Fruit fly (Drosophila melanogaster) whole organism, embryonic: ENCODE results near the gene gNacalpha.

Experiments used
- Aef1 ChIP-seq: fragments of 200-800 bp; sonication (Bioruptor generic); IDR thresholded peaks from 3 replicates; pipeline ENCODE4 v1.3.6; 2022; ENCODE audit warnings: missing biosample characterization, missing genetic modification characterization
- CG10147 ChIP-seq: fragments of 200-800 bp; sonication (Bioruptor generic); optimal IDR thresholded peaks from 2 replicates; lab custom pipeline; 2019; ENCODE audit warnings: missing biosample characterization, mild to moderate bottlenecking, missing genetic modification characterization, moderate library complexity
- CG1024 ChIP-seq: fragments of 200-800 bp; sonication (Bioruptor generic); IDR thresholded peaks from 2 replicates; pipeline ENCODE4 v1.3.6; 2022; ENCODE audit warnings: missing biosample characterization, missing genetic modification characterization
- CG10431 ChIP-seq: fragments of 200-800 bp; sonication (Bioruptor generic); optimal IDR thresholded peaks from 3 replicates; lab custom pipeline; 2018; ENCODE audit warnings: missing biosample characterization, mild to moderate bottlenecking, missing genetic modification characterization
- CG10462 ChIP-seq: fragments of 200-800 bp; sonication (Bioruptor generic); optimal IDR thresholded peaks from 2 replicates; lab custom pipeline; 2016; ENCODE audit warnings: missing biosample characterization, missing genetic modification characterization
- CG11723 ChIP-seq: fragments of 200-800 bp; sonication (Bioruptor generic); optimal IDR thresholded peaks from 2 replicates; lab custom pipeline; 2017; ENCODE audit warnings: missing biosample characterization, mild to moderate bottlenecking, missing genetic modification characterization
- CG1529 ChIP-seq: fragments of 200-800 bp; sonication (Bioruptor generic); optimal IDR thresholded peaks from 3 replicates; lab custom pipeline; 2018; ENCODE audit warnings: missing biosample characterization, missing genetic modification characterization
- CG15696 ChIP-seq: fragments of 200-800 bp; sonication (Bioruptor generic); optimal IDR thresholded peaks from 2 replicates; lab custom pipeline; 2019; ENCODE audit warnings: missing biosample characterization, mild to moderate bottlenecking, missing genetic modification characterization, moderate library complexity
- CG1603 ChIP-seq: fragments of 200-800 bp; sonication (Bioruptor generic); optimal IDR thresholded peaks from 2 replicates; lab custom pipeline; 2019; ENCODE audit warnings: missing biosample characterization, mild to moderate bottlenecking, missing genetic modification characterization, moderate library complexity
- CG30403 ChIP-seq: fragments of 200-800 bp; sonication (Bioruptor generic); optimal IDR thresholded peaks from 3 replicates; lab custom pipeline; 2016; ENCODE audit warnings: missing biosample characterization, missing genetic modification characterization
- CG31365 ChIP-seq: fragments of 200-800 bp; sonication (Bioruptor generic); optimal IDR thresholded peaks from 2 replicates; lab custom pipeline; 2018; ENCODE audit warnings: missing biosample characterization, mild to moderate bottlenecking, missing genetic modification characterization
- CG33557 ChIP-seq: fragments of 200-800 bp; sonication (Bioruptor generic); optimal IDR thresholded peaks from 2 replicates; lab custom pipeline; 2019; ENCODE audit warnings: missing biosample characterization, mild to moderate bottlenecking, missing genetic modification characterization, moderate library complexity
- CG7372 ChIP-seq: fragments of 200-800 bp; sonication (Bioruptor generic); IDR thresholded peaks from 2 replicates; pipeline ENCODE4 v1.3.6; 2022; ENCODE audit warnings: missing biosample characterization, missing genetic modification characterization
- CG8478 ChIP-seq: fragments of >200 bp; optimal IDR thresholded peaks from 2 replicates; lab custom pipeline; 2018
- Dbx ChIP-seq: fragments of 200-800 bp; sonication (Bioruptor generic); IDR thresholded peaks from 3 replicates; pipeline ENCODE4 v1.3.6; 2022; ENCODE audit warnings: missing biosample characterization, missing genetic modification characterization
- Dfd ChIP-seq, 2 experiments: fragments of >200 bp; optimal IDR thresholded peaks; 2 replicates each; lab custom pipeline; 2017; ENCODE audit warnings: missing biosample characterization in 2 of 2, missing genetic modification characterization in 2 of 2
- Doc2 ChIP-seq: fragments of 200-800 bp; sonication (Bioruptor generic); IDR thresholded peaks from 2 replicates; pipeline ENCODE4 v1.3.6; 2022; ENCODE audit warnings: missing biosample characterization, missing genetic modification characterization
- Ets65A ChIP-seq: fragments of 200-800 bp; sonication (Bioruptor generic); peaks from one replicate; lab custom pipeline; 2016; ENCODE audit warnings: missing biosample characterization, missing genetic modification characterization
- Ets97D ChIP-seq: fragments of 200-800 bp; sonication (Bioruptor generic); optimal IDR thresholded peaks from 3 replicates; lab custom pipeline; 2016; ENCODE audit warnings: missing biosample characterization, missing genetic modification characterization
- HLH3B ChIP-seq: fragments of 200-800 bp; sonication (Bioruptor generic); IDR thresholded peaks from 2 replicates; pipeline ENCODE4 v1.3.6; 2022; ENCODE audit warnings: missing biosample characterization, missing genetic modification characterization
- Hmx ChIP-seq: fragments of 200-800 bp; sonication (Bioruptor generic); optimal IDR thresholded peaks from 2 replicates; lab custom pipeline; 2016; ENCODE audit warnings: missing biosample characterization, missing genetic modification characterization
- Hsf ChIP-seq: fragments of 200-800 bp; sonication (Bioruptor generic); optimal IDR thresholded peaks from 3 replicates; lab custom pipeline; 2016; ENCODE audit warnings: missing biosample characterization, missing genetic modification characterization
- MBD-R2 ChIP-seq: fragments of 200-800 bp; sonication (Bioruptor generic); IDR thresholded peaks from 2 replicates; pipeline ENCODE4 v1.3.6; 2022; ENCODE audit warnings: missing biosample characterization, missing genetic modification characterization
- Myb ChIP-seq: fragments of 200-800 bp; sonication (Bioruptor generic); optimal IDR thresholded peaks from 2 replicates; lab custom pipeline; 2016; ENCODE audit warnings: missing biosample characterization, missing genetic modification characterization
- Scr ChIP-seq: fragments of 200-800 bp; sonication (Bioruptor generic); IDR thresholded peaks from 2 replicates; pipeline ENCODE4 v1.3.6; 2022; ENCODE audit warnings: missing biosample characterization, missing genetic modification characterization; ENCODE audit not compliant: partially characterized antibody
- Trl ChIP-seq, 3 experiments: fragments of >200 bp in 2 of 3; fragments of 200-800 bp in 1 of 3; sonication (Bioruptor generic) in 1 of 3; optimal IDR thresholded peaks; 2 replicates in 1 of 3; 3 replicates in 2 of 3; lab custom pipeline; 2016 to 2017; ENCODE audit warnings: missing biosample characterization in 1 of 3, missing genetic modification characterization in 1 of 3
- ab ChIP-seq: fragments of 200-800 bp; sonication (Bioruptor generic); optimal IDR thresholded peaks from 2 replicates; lab custom pipeline; 2016; ENCODE audit warnings: missing biosample characterization, missing genetic modification characterization
- al ChIP-seq: fragments of 200-800 bp; sonication (Bioruptor generic); IDR thresholded peaks from 2 replicates; pipeline ENCODE4 v1.3.6; 2022; ENCODE audit warnings: missing biosample characterization, missing genetic modification characterization
- bab2 ChIP-seq: fragments of 200-800 bp; sonication (Bioruptor generic); optimal IDR thresholded peaks from 2 replicates; lab custom pipeline; 2016; ENCODE audit warnings: missing biosample characterization, missing genetic modification characterization
- chif ChIP-seq, 2 experiments: fragments of 200-800 bp; sonication (Bioruptor generic); optimal IDR thresholded peaks; 3 replicates each; lab custom pipeline; 2016; ENCODE audit warnings: missing biosample characterization in 2 of 2, missing genetic modification characterization in 2 of 2
- chinmo ChIP-seq: fragments of 200-800 bp; sonication (Bioruptor generic); IDR thresholded peaks from 4 replicates; pipeline ENCODE4 v1.3.6; 2022; ENCODE audit warnings: missing biosample characterization, missing genetic modification characterization; ENCODE audit not compliant: partially characterized antibody
- chm ChIP-seq: fragments of 200-800 bp; sonication (Bioruptor generic); IDR thresholded peaks from 2 replicates; pipeline ENCODE4 v1.3.6; 2022; ENCODE audit warnings: missing biosample characterization, missing genetic modification characterization
- chn ChIP-seq: fragments of 200-800 bp; sonication (Bioruptor generic); optimal IDR thresholded peaks from 2 replicates; lab custom pipeline; 2016; ENCODE audit warnings: missing biosample characterization, missing genetic modification characterization
- crp ChIP-seq, 2 experiments: fragments of 200-800 bp; sonication (Bioruptor generic); optimal IDR thresholded peaks; 2 replicates in 1 of 2; 3 replicates in 1 of 2; lab custom pipeline; 2017; ENCODE audit warnings: missing biosample characterization in 2 of 2, missing genetic modification characterization in 2 of 2, mild to moderate bottlenecking in 1 of 2, moderate library complexity in 1 of 2
- dan ChIP-seq: fragments of 200-800 bp; sonication (Bioruptor generic); IDR thresholded peaks from 2 replicates; pipeline ENCODE4 v1.3.6; 2022; ENCODE audit warnings: missing biosample characterization, missing genetic modification characterization
- ewg ChIP-seq: fragments of 200-800 bp; sonication (Bioruptor generic); optimal IDR thresholded peaks from 3 replicates; lab custom pipeline; 2017; ENCODE audit warnings: mild to moderate bottlenecking, missing biosample characterization, missing genetic modification reagents, missing genetic modification characterization
- exex ChIP-seq: fragments of 200-800 bp; sonication (Bioruptor generic); optimal IDR thresholded peaks from 4 replicates; lab custom pipeline; 2018; ENCODE audit warnings: missing biosample characterization, mild to moderate bottlenecking, missing genetic modification characterization, moderate library complexity
- h ChIP-seq: fragments of >200 bp; optimal IDR thresholded peaks from 2 replicates; lab custom pipeline; 2017
- hth ChIP-seq: fragments of >200 bp; optimal IDR thresholded peaks from 2 replicates; lab custom pipeline; 2017; ENCODE audit warnings: inconsistent platforms
- insv ChIP-seq, 2 experiments: fragments of 200-800 bp; sonication (Bioruptor generic); optimal IDR thresholded peaks; 3 replicates each; lab custom pipeline; 2016 to 2018; ENCODE audit warnings: missing biosample characterization in 2 of 2, missing genetic modification characterization in 2 of 2
- lola ChIP-seq, 3 experiments: fragments of >200 bp in 2 of 3; fragments of 200-800 bp in 1 of 3; sonication (Bioruptor generic) in 1 of 3; optimal IDR thresholded peaks; 2 replicates each; lab custom pipeline; 2017 to 2019; ENCODE audit warnings: missing biosample characterization in 3 of 3, missing genetic modification characterization in 3 of 3, mild to moderate bottlenecking in 1 of 3, moderate library complexity in 1 of 3
- mld ChIP-seq: fragments of 200-800 bp; sonication (Bioruptor generic); IDR thresholded peaks from 3 replicates; pipeline ENCODE4 v1.3.6; 2022; ENCODE audit warnings: missing biosample characterization, missing genetic modification characterization; ENCODE audit not compliant: partially characterized antibody
- oc ChIP-seq: fragments of 200-800 bp; sonication (Bioruptor generic); optimal IDR thresholded peaks from 2 replicates; lab custom pipeline; 2018; ENCODE audit warnings: missing biosample characterization, mild to moderate bottlenecking, missing genetic modification characterization, moderate library complexity
- odd ChIP-seq: fragments of 200-800 bp; sonication (Bioruptor generic); optimal IDR thresholded peaks from 2 replicates; lab custom pipeline; 2017; ENCODE audit warnings: missing biosample characterization, mild to moderate bottlenecking, missing genetic modification characterization
- pros ChIP-seq: fragments of 200-800 bp; sonication (Bioruptor generic); optimal IDR thresholded peaks from 3 replicates; lab custom pipeline; 2019; ENCODE audit warnings: missing biosample characterization, mild to moderate bottlenecking, missing genetic modification characterization, moderate library complexity
- ro ChIP-seq: fragments of 200-800 bp; sonication (Bioruptor generic); IDR thresholded peaks from 2 replicates; pipeline ENCODE4 v1.3.6; 2022; ENCODE audit warnings: missing biosample characterization, missing genetic modification characterization
- salm ChIP-seq: fragments of 200-800 bp; sonication (Bioruptor generic); optimal IDR thresholded peaks from 2 replicates; lab custom pipeline; 2018; ENCODE audit warnings: missing biosample characterization, mild to moderate bottlenecking, missing genetic modification characterization
- sna ChIP-seq: fragments of 200-800 bp; sonication (Bioruptor generic); IDR thresholded peaks from 2 replicates; pipeline ENCODE4 v1.3.6; 2022; ENCODE audit warnings: missing biosample characterization, missing genetic modification characterization; ENCODE audit not compliant: partially characterized antibody
- so ChIP-seq: fragments of 200-800 bp; sonication (Bioruptor generic); IDR thresholded peaks from 3 replicates; pipeline ENCODE4 v1.3.6; 2022; ENCODE audit warnings: missing biosample characterization, missing genetic modification characterization
- tap ChIP-seq: fragments of 200-800 bp; optimal IDR thresholded peaks from 3 replicates; lab custom pipeline; 2019; ENCODE audit warnings: missing biosample characterization, mild to moderate bottlenecking, missing genetic modification characterization, moderate library complexity
- trem ChIP-seq: fragments of 200-800 bp; optimal IDR thresholded peaks from 3 replicates; lab custom pipeline; 2019; ENCODE audit warnings: missing biosample characterization, mild to moderate bottlenecking, missing genetic modification characterization, moderate library complexity
- wor ChIP-seq: fragments of 200-800 bp; sonication (Bioruptor generic); IDR thresholded peaks from 2 replicates; pipeline ENCODE4 v1.3.6; 2022; ENCODE audit warnings: missing biosample characterization, missing genetic modification characterization

The gNacalpha gene

DNA sequence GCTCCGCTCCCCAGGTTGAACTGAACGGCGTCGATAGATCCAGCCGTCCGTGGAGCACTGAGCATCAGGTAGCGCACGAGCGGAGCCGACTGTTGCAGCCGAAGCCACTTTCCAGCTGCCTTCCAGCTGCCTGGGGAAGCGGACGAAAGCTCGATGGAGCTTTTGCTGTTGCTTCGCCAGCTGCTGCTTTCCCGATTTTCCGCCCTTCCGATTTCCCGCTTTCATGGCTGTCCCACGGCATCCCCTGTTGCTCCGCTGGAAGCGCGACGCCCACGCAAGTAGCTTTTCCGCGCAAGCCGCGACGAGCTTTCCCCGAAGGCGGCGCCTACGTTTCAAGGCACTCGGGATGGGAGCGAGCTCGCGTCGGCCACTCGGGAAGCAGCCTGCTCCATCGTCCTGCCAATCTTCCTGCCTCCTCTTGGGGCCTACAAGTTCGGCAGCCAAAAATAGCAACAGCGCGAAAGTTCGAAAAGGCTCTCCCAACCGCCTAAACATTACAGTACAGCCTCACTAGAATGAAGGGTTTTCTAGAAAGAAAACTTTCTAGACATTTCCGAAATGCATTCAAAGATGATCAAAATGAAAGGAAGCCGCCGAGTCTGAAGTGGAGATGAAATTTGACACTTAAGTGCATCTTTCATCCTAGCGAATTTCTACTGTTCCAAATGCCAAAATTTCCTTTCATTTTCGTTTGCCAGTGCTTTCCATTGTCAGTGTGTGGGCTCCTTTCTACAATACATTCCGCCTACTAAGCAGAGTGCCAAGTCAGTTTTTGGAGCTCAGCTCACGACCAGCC is 6.3 kb downstream of the gNacalpha start (continued):
- no peak for TF ChIP-seq crp (GFP tag; optimal IDR thresholded peaks at IDR 0.05; lab: Kevin White, UChicago)
- no peak for TF ChIP-seq CG31365 (tag; lab: Kevin White, UChicago)
- no peak for TF ChIP-seq Myb (GFP tag; lab: Kevin White, UChicago)
- peak; percentile 33; the same call in 2 of the 3 replicates for TF ChIP-seq Aef1 (GFP tag; lab: Robert Waterston, UW)
- TF ChIP-seq insv (GFP tag; optimal IDR thresholded peaks at IDR 0.05; lab: Kevin White, UChicago): no peak
- TF ChIP-seq Doc2: no peak
- TF ChIP-seq Ets97D (GFP tag; lab: Kevin White, UChicago): no peak
- no peak for TF ChIP-seq Scr (GFP tag; lab: Robert Waterston, UW)
- no peak for TF ChIP-seq al (GFP tag; lab: Robert Waterston, UW)
- TF ChIP-seq pros (GFP tag; lab: Kevin White, UChicago): no peak
- no peak for TF ChIP-seq ewg (GFP tag; lab: Kevin White, UChicago)
- TF ChIP-seq odd: no peak
- 0 out of 4 replicates have a peak, but pooled peaks have one; percentile 61 for TF ChIP-seq chinmo (GFP tag; lab: Robert Waterston, UW)
- no peak for TF ChIP-seq chif (GFP tag; optimal IDR thresholded peaks at IDR 0.05; lab: Kevin White, UChicago)
- no peak for TF ChIP-seq CG1024 (GFP tag; lab: Robert Waterston, UW)
- no peak for TF ChIP-seq lola (GFP tag; optimal IDR thresholded peaks at IDR 0.05; lab: Kevin White, UChicago)
- TF ChIP-seq CG1529: no peak
- TF ChIP-seq so (GFP tag; lab: Robert Waterston, UW): no peak
- TF ChIP-seq hth (lab: Kevin White, UChicago): no peak
- TF ChIP-seq mld (GFP tag; lab: Robert Waterston, UW): no peak
- TF ChIP-seq wor: no peak
- TF ChIP-seq trem: no peak
- TF ChIP-seq CG15696 (tag; lab: Kevin White, UChicago): no peak
- TF ChIP-seq HLH3B (GFP tag; lab: Robert Waterston, UW): no peak
- TF ChIP-seq CG10462 (GFP tag; lab: Kevin White, UChicago): no peak
- TF ChIP-seq exex (tag; lab: Kevin White, UChicago): no peak
- no peak for TF ChIP-seq sna
- no peak for TF ChIP-seq oc (tag; lab: Kevin White, UChicago)
- no peak for TF ChIP-seq CG1603 (tag; lab: Kevin White, UChicago)
- no peak for TF ChIP-seq Hmx (GFP tag; lab: Kevin White, UChicago)
- peak; percentile 62; the same call in 2 of the 3 replicates for TF ChIP-seq Dbx (GFP tag; lab: Robert Waterston, UW)
- no peak for TF ChIP-seq CG10431
- TF ChIP-seq CG10147 (GFP tag; lab: Kevin White, UChicago): no peak
- no peak for TF ChIP-seq CG7372 (GFP tag; lab: Robert Waterston, UW)
- no peak for TF ChIP-seq CG11723 (GFP tag; lab: Kevin White, UChicago)
- TF ChIP-seq CG30403 (GFP tag; lab: Kevin White, UChicago): no peak
- no peak for TF ChIP-seq ro (GFP tag; lab: Robert Waterston, UW)

DNA sequence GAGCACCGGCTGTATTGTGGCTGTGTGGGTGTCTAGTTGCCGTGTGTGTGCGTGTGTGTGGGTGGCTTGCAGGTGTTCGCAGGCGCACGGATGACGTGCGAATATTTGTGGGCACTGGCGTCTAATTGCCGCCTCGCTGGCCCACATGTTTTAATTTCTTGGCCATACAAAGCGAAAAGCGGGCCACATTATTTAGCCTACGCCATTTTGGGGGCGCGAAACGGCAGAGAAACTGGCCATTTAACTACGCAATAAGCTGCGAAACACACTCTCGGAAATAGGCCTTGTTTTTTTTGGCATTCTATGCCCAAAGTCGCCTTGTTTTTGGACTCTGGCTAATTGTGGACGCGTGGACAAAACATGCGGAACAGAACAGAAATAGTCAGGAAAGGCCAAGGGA is 10.2 kb downstream of the gNacalpha start:
- peak in 1 of 2 experiments; percentile 48 for TF ChIP-seq Trl (optimal IDR thresholded peaks at IDR 0.05; lab: Kevin White, UChicago)
- no peak for TF ChIP-seq Trl (GFP tag; optimal IDR thresholded peaks at IDR 0.05; lab: Kevin White, UChicago)
- no peak for TF ChIP-seq CG33557 (GFP tag; lab: Kevin White, UChicago)
- no peak for TF ChIP-seq chn (GFP tag; lab: Kevin White, UChicago)
- no peak for TF ChIP-seq tap (tag; lab: Kevin White, UChicago)
- no peak for TF ChIP-seq salm (tag; lab: Kevin White, UChicago)
- peak; percentile 56 for TF ChIP-seq Ets65A
- no peak for TF ChIP-seq Hsf (GFP tag; lab: Kevin White, UChicago)
- peak in 1 of 2 experiments; percentile 45 for TF ChIP-seq Dfd (GFP tag; optimal IDR thresholded peaks at IDR 0.05; lab: Kevin White, UChicago)
- TF ChIP-seq CG8478 (lab: Kevin White, UChicago): peak; percentile 16
- no peak for TF ChIP-seq bab2 (GFP tag; lab: Kevin White, UChicago)
- TF ChIP-seq chm: no peak
- TF ChIP-seq h (lab: Kevin White, UChicago): no peak
- TF ChIP-seq ab (GFP tag; lab: Kevin White, UChicago): no peak
- no peak for TF ChIP-seq MBD-R2 (GFP tag; lab: Robert Waterston, UW)
- TF ChIP-seq dan (GFP tag; lab: Robert Waterston, UW): no peak
